Worm (Caenorhabditis elegans): ENCODE data around the gene ddo-1.

- TF ChIP-seq nhr-111 (GFP tag; optimal IDR thresholded peaks at IDR 0.05) (no peak), nhr-25 (tag; optimal IDR thresholded peaks at IDR 0.05; ENCODE audit: borderline replicate concordance, insufficient read depth) (no peak), aly-2 (tag; optimal IDR thresholded peaks at IDR 0.05) (no peak), F49E8.2 (tag; optimal IDR thresholded peaks at IDR 0.05; ENCODE audit: borderline replicate concordance) (no peak)
Measured at ce11 chrV:17755592-17755991, 21.4 kb downstream of the ddo-1 start, which contains the start of gene pgp-9.

Measured in whole organism, L4 larva.